Worm (Caenorhabditis elegans) whole organism, mixed stage, embryonic: ENCODE results near the gene Y17G7B.22.

Experiments used
- elt-3 ChIP-seq: fragments of 150-350 bp; optimal IDR thresholded peaks from 2 replicates; lab custom pipeline; 2014; ENCODE audit warnings: missing biosample characterization, missing genetic modification characterization
- nhr-237 ChIP-seq: fragments of 150-350 bp; optimal IDR thresholded peaks from 2 replicates; lab custom pipeline; 2014; ENCODE audit warnings: missing biosample characterization, missing genetic modification characterization
- nhr-76 ChIP-seq: sonication (generic microtip); optimal IDR thresholded peaks from 2 replicates; lab custom pipeline; 2017; ENCODE audit warnings: missing biosample characterization, missing genetic modification characterization

- TF ChIP-seq nhr-237: no peak
- no peak for TF ChIP-seq nhr-76
- TF ChIP-seq elt-3: no peak
Observed at ce11 chrII:12042108-12042960, 25.5 kb upstream of the Y17G7B.22 start, which contains the start of gene ippk-1.
